Worm (Caenorhabditis elegans) whole organism, late embryonic: ENCODE measurements around the gene srv-16.

Source experiments
- C08G9.2 ChIP-seq: sonication (generic microtip); optimal IDR thresholded peaks from 2 replicates; lab custom pipeline; 2016; ENCODE audit warnings: mild to moderate bottlenecking, missing genetic modification characterization, moderate library complexity, missing compliant biosample characterization
- F13H6.1 ChIP-seq: sonication (generic microtip); optimal IDR thresholded peaks from 2 replicates; lab custom pipeline; 2016; ENCODE audit warnings: missing genetic modification characterization, missing compliant biosample characterization
- Y22D7AL.16 ChIP-seq: sonication (generic microtip); optimal IDR thresholded peaks from 2 replicates; lab custom pipeline; 2016; ENCODE audit warnings: missing genetic modification characterization, missing compliant biosample characterization
- ahr-1 ChIP-seq: sonication (generic microtip); optimal IDR thresholded peaks from 2 replicates; lab custom pipeline; 2016; ENCODE audit warnings: missing genetic modification characterization, missing compliant biosample characterization
- ama-1 ChIP-seq: fragments of 150-350 bp; optimal IDR thresholded peaks from 2 replicates; lab custom pipeline; 2014
- ceh-22 ChIP-seq: sonication (generic microtip); optimal IDR thresholded peaks from 2 replicates; lab custom pipeline; 2017; ENCODE audit warnings: missing biosample characterization, missing genetic modification characterization
- ceh-31 ChIP-seq: sonication (generic microtip); optimal IDR thresholded peaks from 2 replicates; lab custom pipeline; 2016; ENCODE audit warnings: missing genetic modification characterization, missing compliant biosample characterization
- ceh-45 ChIP-seq: fragments of 200-800 bp; sonication (Bioruptor generic); IDR thresholded peaks from 2 replicates; pipeline ENCODE4 v1.3.6; 2022; ENCODE audit warnings: missing genetic modification reagents, missing genetic modification characterization, missing compliant biosample characterization
- ceh-48 ChIP-seq: sonication (generic microtip); optimal IDR thresholded peaks from 2 replicates; lab custom pipeline; 2016; ENCODE audit warnings: missing genetic modification characterization, inconsistent platforms, missing compliant biosample characterization
- ceh-6 ChIP-seq: fragments of 200-800 bp; sonication (Bioruptor generic); optimal IDR thresholded peaks from 2 replicates; lab custom pipeline; 2018; ENCODE audit warnings: mild to moderate bottlenecking, missing genetic modification characterization, missing compliant biosample characterization
- ceh-9 ChIP-seq: sonication (generic microtip); optimal IDR thresholded peaks from 2 replicates; lab custom pipeline; 2016; ENCODE audit warnings: mild to moderate bottlenecking, missing genetic modification characterization, inconsistent platforms, missing compliant biosample characterization
- elt-2 ChIP-seq: sonication (generic microtip); optimal IDR thresholded peaks from 2 replicates; lab custom pipeline; 2016; ENCODE audit warnings: missing genetic modification reagents, missing genetic modification characterization, missing compliant biosample characterization
- ets-4 ChIP-seq: sonication (generic microtip); optimal IDR thresholded peaks from 2 replicates; lab custom pipeline; 2016; ENCODE audit warnings: missing genetic modification characterization, missing compliant biosample characterization
- eyg-1 ChIP-seq: sonication (generic microtip); optimal IDR thresholded peaks from 2 replicates; lab custom pipeline; 2016; ENCODE audit warnings: missing genotype, missing genetic modification characterization, missing compliant biosample characterization
- fax-1 ChIP-seq: sonication (generic microtip); optimal IDR thresholded peaks from 2 replicates; lab custom pipeline; 2016; ENCODE audit warnings: missing genotype, missing genetic modification characterization, missing compliant biosample characterization
- fkh-6 ChIP-seq: sonication (generic microtip); optimal IDR thresholded peaks from 2 replicates; lab custom pipeline; 2016; ENCODE audit warnings: missing genetic modification characterization, missing compliant biosample characterization
- gmeb-2 ChIP-seq: sonication (generic microtip); optimal IDR thresholded peaks from 2 replicates; lab custom pipeline; 2016; ENCODE audit warnings: missing genetic modification characterization, inconsistent platforms, missing compliant biosample characterization
- hlh-15 ChIP-seq: sonication (generic microtip); optimal IDR thresholded peaks from 2 replicates; lab custom pipeline; 2016; ENCODE audit warnings: missing genetic modification characterization, missing compliant biosample characterization
- hlh-8 ChIP-seq: sonication (generic microtip); optimal IDR thresholded peaks from 2 replicates; lab custom pipeline; 2016; ENCODE audit warnings: missing genotype, missing genetic modification characterization, missing compliant biosample characterization
- nfya-1 ChIP-seq: sonication (generic microtip); optimal IDR thresholded peaks from 2 replicates; lab custom pipeline; 2017; ENCODE audit warnings: missing genetic modification characterization, mild to moderate bottlenecking, missing compliant biosample characterization, antibody characterized with exemption, moderate library complexity
- nhr-232 ChIP-seq: sonication (generic microtip); optimal IDR thresholded peaks from 2 replicates; lab custom pipeline; 2016; ENCODE audit warnings: missing genetic modification characterization, missing compliant biosample characterization
- npax-4 ChIP-seq: sonication (generic microtip); optimal IDR thresholded peaks from 2 replicates; lab custom pipeline; 2016; ENCODE audit warnings: missing genetic modification characterization, missing compliant biosample characterization
- odd-2 ChIP-seq: sonication (generic microtip); optimal IDR thresholded peaks from 2 replicates; lab custom pipeline; 2017; ENCODE audit warnings: antibody characterized with exemption, mild to moderate bottlenecking, missing genetic modification characterization, missing compliant biosample characterization
- pag-3 ChIP-seq: sonication (generic microtip); optimal IDR thresholded peaks from 2 replicates; lab custom pipeline; 2016; ENCODE audit warnings: missing compliant biosample characterization, missing genetic modification characterization, borderline replicate concordance
- pat-9 ChIP-seq: fragments of 200-800 bp; sonication (Bioruptor generic); optimal IDR thresholded peaks from 2 replicates; lab custom pipeline; 2018; ENCODE audit warnings: mild to moderate bottlenecking, missing genetic modification characterization, moderate library complexity, missing compliant biosample characterization
- pax-1 ChIP-seq: fragments of 150-350 bp; optimal IDR thresholded peaks from 2 replicates; lab custom pipeline; 2014; ENCODE audit warnings: missing biosample characterization, missing genetic modification characterization
- pha-4 ChIP-seq: fragments of 150-350 bp; optimal IDR thresholded peaks from 2 replicates; lab custom pipeline; 2018; ENCODE audit warnings: missing biosample characterization, missing genetic modification reagents, missing genetic modification characterization
- pros-1 ChIP-seq: fragments of 150-350 bp; optimal IDR thresholded peaks from 2 replicates; lab custom pipeline; 2014; ENCODE audit warnings: missing biosample characterization, missing genetic modification reagents, missing genetic modification characterization
- ref-2 ChIP-seq: sonication (generic microtip); optimal IDR thresholded peaks from 2 replicates; lab custom pipeline; 2016; ENCODE audit warnings: missing genetic modification characterization, missing compliant biosample characterization
- rnt-1 ChIP-seq: sonication (generic microtip); optimal IDR thresholded peaks from 2 replicates; lab custom pipeline; 2016; ENCODE audit warnings: missing genetic modification characterization, missing compliant biosample characterization
- sdc-2 ChIP-seq: sonication (generic microtip); optimal IDR thresholded peaks from 2 replicates; lab custom pipeline; 2016; ENCODE audit warnings: missing genotype, missing genetic modification characterization, missing compliant biosample characterization
- sox-2 ChIP-seq: fragments of 200-800 bp; sonication (Bioruptor generic); IDR thresholded peaks from 2 replicates; pipeline ENCODE4 v1.3.6; 2022; ENCODE audit warnings: missing genetic modification reagents, missing genetic modification characterization, missing compliant biosample characterization
- syd-9 ChIP-seq: sonication (generic microtip); optimal IDR thresholded peaks from 2 replicates; lab custom pipeline; 2016; ENCODE audit warnings: mild to moderate bottlenecking, missing genetic modification characterization, moderate library complexity, missing compliant biosample characterization
- ttx-3 ChIP-seq: sonication (generic microtip); optimal IDR thresholded peaks from 2 replicates; lab custom pipeline; 2016; ENCODE audit warnings: missing genetic modification reagents, missing genetic modification characterization, missing compliant biosample characterization
- unc-42 ChIP-seq: sonication (generic microtip); optimal IDR thresholded peaks from 2 replicates; lab custom pipeline; 2016; ENCODE audit warnings: missing genotype, missing genetic modification characterization, missing compliant biosample characterization

The srv-16 gene

DNA sequence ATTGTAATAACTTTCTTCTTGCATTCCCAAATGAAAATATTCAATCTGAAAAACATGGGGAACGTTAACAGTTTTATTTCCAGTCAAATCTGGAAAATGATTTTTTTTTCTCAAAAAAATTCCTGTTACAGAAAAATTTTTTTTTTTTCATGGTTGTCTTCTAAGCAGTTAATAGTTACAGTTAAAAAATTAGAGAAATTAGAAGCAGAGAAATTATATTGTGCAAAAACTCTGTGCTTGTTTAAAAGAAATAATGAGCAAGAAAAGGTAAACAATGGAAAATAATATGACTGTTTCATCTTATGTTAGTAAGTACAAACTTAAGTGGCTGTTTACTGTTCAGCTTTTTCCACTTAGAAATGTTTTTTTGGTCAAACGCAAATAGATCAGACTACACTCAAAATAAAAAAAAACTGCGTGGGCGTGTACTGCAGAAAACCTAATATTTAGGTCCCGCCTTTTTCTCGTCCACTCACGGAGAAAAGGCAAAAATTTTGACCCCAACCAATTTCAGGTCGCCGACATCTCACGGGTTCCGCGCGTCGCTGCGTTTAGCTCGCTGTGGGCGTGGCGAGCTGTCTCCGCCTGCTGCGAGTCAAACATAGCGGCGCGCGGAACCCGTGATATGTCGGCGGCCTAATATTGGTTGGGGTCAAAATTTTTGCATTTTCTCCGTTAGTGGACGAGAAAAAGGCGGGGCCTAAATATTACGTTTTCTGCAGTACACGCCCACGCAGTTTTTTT lies 17.3 kb upstream of the srv-16 start, which contains the start of gene ifas-3:
TSS of gene ifas-3 (minus strand) at position 51 of the 744 bp plus-strand sequence.
- no peak for TF ChIP-seq unc-42 (tag; lab: Kevin White, UChicago)
- no peak for TF ChIP-seq eyg-1 (tag; lab: Kevin White, UChicago)
- TF ChIP-seq sdc-2, result no peak
- TF ChIP-seq ceh-22, result no peak
- TF ChIP-seq fax-1 (tag; lab: Kevin White, UChicago), result no peak
- no peak for TF ChIP-seq nhr-232 (tag; lab: Kevin White, UChicago)
- TF ChIP-seq pros-1 (tag; lab: Kevin White, UChicago), result no peak
- no peak for TF ChIP-seq fkh-6
- TF ChIP-seq pax-1 (tag; lab: Kevin White, UChicago), result no peak
- no peak for TF ChIP-seq pat-9 (tag; lab: Kevin White, UChicago)
- no peak for TF ChIP-seq ceh-9
- TF ChIP-seq pag-3, result no peak
- no peak for TF ChIP-seq ahr-1 (tag; lab: Kevin White, UChicago)

DNA sequence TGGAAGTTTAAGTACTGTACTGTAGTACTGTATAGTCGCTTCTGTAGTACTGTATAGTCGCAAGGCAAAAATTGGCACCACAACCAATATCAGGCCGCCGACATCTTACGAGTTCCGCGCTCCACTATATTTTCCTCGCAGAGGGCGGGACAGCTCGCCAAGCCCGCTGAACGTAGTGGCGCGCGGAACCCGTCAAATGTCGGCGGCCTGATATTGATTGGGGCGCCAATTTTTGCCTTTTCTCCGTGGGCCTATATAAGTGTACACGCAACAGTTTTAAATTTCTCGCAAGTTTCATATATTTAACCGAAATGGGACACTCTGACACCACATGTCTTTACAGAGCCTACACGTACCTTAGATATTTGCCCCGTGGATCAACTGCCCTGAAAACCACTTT lies 16.3 kb upstream of the srv-16 start:
- TF ChIP-seq Y22D7AL.16 (tag; lab: Kevin White, UChicago) (no peak), ceh-22 (no peak), pag-3 (no peak), F13H6.1 (no peak), eyg-1 (tag; lab: Kevin White, UChicago) (no peak), ref-2 (no peak), ama-1 (lab: Kevin White, UChicago) (no peak), odd-2 (tag; lab: Kevin White, UChicago) (no peak), rnt-1 (tag; lab: Kevin White, UChicago) (no peak), ttx-3 (no peak), hlh-15 (tag; lab: Kevin White, UChicago) (no peak), nhr-232 (tag; lab: Kevin White, UChicago) (no peak)
- TF ChIP-seq, all 69 proteins: peak for 0

DNA sequence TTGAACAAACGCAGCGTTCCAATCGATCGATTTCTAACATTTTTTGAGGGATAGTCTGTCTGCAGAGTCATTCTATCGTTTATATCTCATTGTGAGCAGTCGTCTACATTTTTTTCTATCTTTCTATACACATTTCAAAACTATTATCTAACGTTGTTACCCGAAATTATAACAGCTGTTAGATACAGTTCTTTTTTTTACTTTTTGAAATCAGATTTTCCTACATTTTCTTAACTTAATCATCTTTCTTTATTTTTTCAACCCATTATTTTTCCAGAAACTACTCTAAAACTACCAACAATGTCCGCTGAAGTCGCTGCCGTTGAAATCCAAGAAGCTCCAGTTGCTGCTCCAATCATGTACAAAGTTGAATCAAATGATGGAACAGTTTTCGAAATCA lies 12.8 kb upstream of the srv-16 start, which contains the start of gene skr-10:
TSS of gene skr-10 (plus strand) at position 301 of the 400 bp plus-strand sequence.
- TF ChIP-seq eyg-1 (tag; lab: Kevin White, UChicago) (no peak), nfya-1 (tag; lab: Kevin White, UChicago) (no peak), hlh-8 (tag; lab: Kevin White, UChicago) (no peak)

DNA sequence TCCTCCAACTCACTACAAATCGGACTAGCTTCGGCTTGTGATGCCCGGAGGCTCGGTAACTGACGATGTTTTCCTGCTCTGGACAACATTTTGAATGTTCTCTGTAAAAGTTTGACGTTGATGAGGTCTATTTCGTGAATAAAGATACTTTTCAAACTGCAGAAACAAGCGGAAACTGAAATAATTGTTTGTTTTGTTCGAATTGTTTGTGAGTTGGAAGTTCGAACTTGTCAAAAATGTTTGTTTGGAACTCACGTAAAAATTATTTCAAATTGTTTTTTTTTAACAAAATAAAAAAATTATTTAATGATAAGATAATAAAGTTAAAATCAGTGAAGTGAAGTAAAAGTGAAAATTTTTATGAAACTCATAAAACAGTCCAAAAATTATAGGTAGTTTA lies 7.7 kb upstream of the srv-16 start, which contains the start of gene Y105C5B.11:
TSS of gene Y105C5B.11 (minus strand) at position 101 of the 400 bp plus-strand sequence.
- TF ChIP-seq sox-2 (GFP tag; lab: Robert Waterston, UW), result no peak
- TF ChIP-seq unc-42 (tag; lab: Kevin White, UChicago), result no peak
- TF ChIP-seq eyg-1 (tag; lab: Kevin White, UChicago), result no peak
- TF ChIP-seq pros-1 (tag; lab: Kevin White, UChicago), result no peak
- TF ChIP-seq gmeb-2 (tag; lab: Kevin White, UChicago), result no peak
- TF ChIP-seq hlh-8 (tag; lab: Kevin White, UChicago), result no peak
- no peak for TF ChIP-seq npax-4 (tag; lab: Kevin White, UChicago)
- no peak for TF ChIP-seq ceh-31 (tag; lab: Kevin White, UChicago)

DNA sequence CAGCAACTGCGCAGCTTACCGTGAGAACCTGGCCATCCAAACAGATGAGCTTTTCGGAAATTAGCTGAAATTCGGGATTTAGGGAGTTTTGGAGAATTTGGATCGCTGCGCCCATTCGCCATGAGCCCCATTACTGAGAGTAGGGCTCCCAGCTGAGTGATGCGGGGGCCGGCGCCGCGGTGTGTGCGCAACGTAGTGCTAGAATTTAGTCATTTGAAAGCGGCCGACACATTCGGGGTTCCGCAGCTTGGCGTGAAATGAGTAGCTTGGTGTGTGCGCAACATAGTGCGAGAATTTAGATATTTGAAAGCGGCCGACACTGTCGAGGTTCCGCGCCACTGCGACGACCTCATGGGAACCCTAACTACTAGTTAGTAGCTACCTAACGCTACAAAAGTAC lies 7.1 kb upstream of the srv-16 start:
- TF ChIP-seq syd-9 (no peak), sox-2 (GFP tag; lab: Robert Waterston, UW) (no peak), elt-2 (tag; lab: Kevin White, UChicago) (no peak), ceh-45 (GFP tag; lab: Robert Waterston, UW) (no peak), pha-4 (tag; lab: Kevin White, UChicago) (no peak), ets-4 (no peak), ceh-6 (GFP tag; lab: Kevin White, UChicago) (no peak), ceh-48 (tag; lab: Kevin White, UChicago) (no peak), C08G9.2 (tag; lab: Kevin White, UChicago) (no peak), pax-1 (tag; lab: Kevin White, UChicago) (no peak)
